Worm (Caenorhabditis elegans): Measurements from ENCODE around the gene F54D5.4.

DNA sequence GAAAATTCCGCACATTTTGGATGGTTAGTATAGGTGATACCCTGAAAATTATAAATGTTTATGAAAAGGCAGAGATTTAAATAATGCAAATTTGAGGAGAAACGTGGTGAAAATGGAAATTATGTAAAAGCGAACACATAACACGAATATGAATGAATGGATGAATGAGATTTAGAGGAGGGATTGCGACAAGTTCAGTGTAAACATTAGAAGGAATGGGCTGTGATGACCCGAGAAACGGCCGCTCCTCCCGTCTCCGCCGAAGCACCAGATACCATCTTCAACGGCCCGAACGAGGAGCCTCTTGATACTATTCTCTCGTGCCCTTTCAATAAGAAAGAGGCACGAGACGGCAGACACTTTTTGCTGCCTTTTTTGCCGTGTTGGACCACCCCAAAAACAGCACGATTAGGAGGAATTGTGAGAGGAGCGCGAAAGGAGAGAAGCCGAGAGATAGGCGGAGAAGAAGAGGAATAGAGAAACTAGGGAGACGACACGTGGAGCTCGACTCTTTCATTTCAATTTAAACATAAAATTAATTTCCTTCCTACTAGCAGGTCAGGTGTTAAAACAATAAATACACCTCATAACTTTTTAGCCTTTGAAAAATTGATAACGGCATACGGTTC is 25.9 kb downstream of the F54D5.4 start, which contains the start of gene gfat-1:
- peak; percentile 45 for TF ChIP-seq mdl-1 (tag; optimal IDR thresholded peaks at IDR 0.05)
- TF ChIP-seq ztf-4 (tag; optimal IDR thresholded peaks at IDR 0.05), result no peak
- no peak for TF ChIP-seq ceh-9 (tag; optimal IDR thresholded peaks at IDR 0.05)
- no peak for TF ChIP-seq nhr-28 (tag; optimal IDR thresholded peaks at IDR 0.05)
- no peak for TF ChIP-seq pqm-1 (tag; optimal IDR thresholded peaks at IDR 0.05)
- TF ChIP-seq ceh-28 (tag; optimal IDR thresholded peaks at IDR 0.05), result no peak
- no peak for TF ChIP-seq ama-1 (optimal IDR thresholded peaks at IDR 0.05)
- no peak for TF ChIP-seq egl-5 (tag; optimal IDR thresholded peaks at IDR 0.05)
- TF ChIP-seq unc-62 (GFP tag; optimal IDR thresholded peaks at IDR 0.05), result no peak
- no peak for TF ChIP-seq nhr-11 (tag; optimal IDR thresholded peaks at IDR 0.05)
- TF ChIP-seq nhr-77 (tag; optimal IDR thresholded peaks at IDR 0.05), result no peak
- no peak for TF ChIP-seq ceh-16 (tag; optimal IDR thresholded peaks at IDR 0.05)
